Fruit fly (Drosophila melanogaster) whole organism, wandering third instar larva: ENCODE results near the gene CG43996.
A peak's percentile ranks its signal among the peaks of the same experiment; 100 is the strongest.

ENCODE experiments used
- Abd-B ChIP-seq: fragments of >200 bp; optimal IDR thresholded peaks from 2 replicates; lab custom pipeline; 2017; ENCODE audit warnings: missing biosample characterization, missing genetic modification characterization
- CG32264 ChIP-seq: fragments of 200-800 bp; sonication (Bioruptor generic); optimal IDR thresholded peaks from 2 replicates; lab custom pipeline; 2016; ENCODE audit warnings: missing biosample characterization, missing genetic modification characterization
- CrebA ChIP-seq: fragments of 200-800 bp; sonication (Bioruptor generic); optimal IDR thresholded peaks from 2 replicates; lab custom pipeline; 2016; ENCODE audit warnings: missing biosample characterization, mild to moderate bottlenecking, missing genetic modification characterization, borderline replicate concordance
- Dfd ChIP-seq: fragments of >200 bp; optimal IDR thresholded peaks from 2 replicates; lab custom pipeline; 2017; ENCODE audit warnings: missing biosample characterization, missing genetic modification characterization
- Dif ChIP-seq: fragments of 200-275, 200-300 bp; sonication (Bioruptor generic); optimal IDR thresholded peaks from 2 replicates; lab custom pipeline; 2018; ENCODE audit warnings: missing biosample characterization, missing genetic modification characterization; ENCODE audit not compliant: partially characterized antibody
- GATAd ChIP-seq: sonication (Bioruptor generic); optimal IDR thresholded peaks from 2 replicates; lab custom pipeline; 2016; ENCODE audit warnings: missing biosample characterization, missing genetic modification characterization
- Hnf4 ChIP-seq: fragments of 200-800 bp; sonication (Bioruptor generic); optimal IDR thresholded peaks from 2 replicates; lab custom pipeline; 2016; ENCODE audit warnings: missing biosample characterization, mild to moderate bottlenecking, missing genetic modification characterization
- Hr78 ChIP-seq: fragments of >200 bp; optimal IDR thresholded peaks from 2 replicates; lab custom pipeline; 2017; ENCODE audit warnings: missing biosample characterization, missing genetic modification characterization
- Mio ChIP-seq: sonication (Bioruptor generic); optimal IDR thresholded peaks from 2 replicates; lab custom pipeline; 2016; ENCODE audit warnings: missing biosample characterization, missing genetic modification characterization
- N ChIP-seq: fragments of >200 bp; optimal IDR thresholded peaks from 2 replicates; lab custom pipeline; 2018; ENCODE audit warnings: missing biosample characterization, missing external identifiers, missing genetic modification characterization
- OdsH ChIP-seq: fragments of 200-800 bp; sonication (Bioruptor generic); optimal IDR thresholded peaks from 2 replicates; lab custom pipeline; 2016; ENCODE audit warnings: missing biosample characterization, mild to moderate bottlenecking, missing genetic modification characterization
- Rel ChIP-seq, 2 experiments: fragments of 200-800 bp; sonication (Bioruptor generic) in 1 of 2; optimal IDR thresholded peaks; 2 replicates in 1 of 2; 3 replicates in 1 of 2; lab custom pipeline; 2016 to 2019; ENCODE audit warnings: mild to moderate bottlenecking in 2 of 2, missing biosample characterization in 2 of 2, missing genetic modification characterization in 2 of 2, moderate library complexity in 1 of 2
- Sp1 ChIP-seq: fragments of 200-800 bp; sonication (Bioruptor generic); optimal IDR thresholded peaks from 3 replicates; lab custom pipeline; 2019; ENCODE audit warnings: missing biosample characterization, mild to moderate bottlenecking, missing genetic modification characterization, moderate library complexity
- Vsx2 ChIP-seq: fragments of 200-300, 225-300 bp; sonication (Bioruptor generic); optimal IDR thresholded peaks from 2 replicates; lab custom pipeline; 2018; ENCODE audit warnings: missing biosample characterization, missing genetic modification characterization; ENCODE audit not compliant: partially characterized antibody
- br ChIP-seq: fragments of 200-800 bp; sonication (Bioruptor generic); optimal IDR thresholded peaks from 2 replicates; lab custom pipeline; 2016; ENCODE audit warnings: missing biosample characterization, missing genetic modification characterization
- dl ChIP-seq, 2 experiments: fragments of 175-275, 200-275 bp in 1 of 2; fragments of 200-275 bp in 1 of 2; sonication (Bioruptor generic); optimal IDR thresholded peaks; lab custom pipeline; 2018; ENCODE audit warnings: mild to moderate bottlenecking in 2 of 2, missing biosample characterization in 2 of 2, missing genetic modification characterization in 2 of 2, moderate library complexity in 2 of 2; ENCODE audit not compliant: partially characterized antibody in 2 of 2, insufficient read depth in 1 of 2
- dmrt93B ChIP-seq: fragments of 200-800 bp; sonication (Bioruptor generic); optimal IDR thresholded peaks from 2 replicates; lab custom pipeline; 2018; ENCODE audit warnings: missing biosample characterization, mild to moderate bottlenecking, missing genetic modification characterization
- foxo ChIP-seq, 2 experiments: fragments of 200-800 bp; sonication (Bioruptor generic); optimal IDR thresholded peaks; 2 replicates in 1 of 2; 3 replicates in 1 of 2; lab custom pipeline; 2016 to 2017; ENCODE audit warnings: missing biosample characterization in 2 of 2, missing genetic modification characterization in 2 of 2
- fru ChIP-seq: fragments of 200-800 bp; sonication (Bioruptor generic); optimal IDR thresholded peaks from 3 replicates; lab custom pipeline; 2016; ENCODE audit warnings: missing biosample characterization, mild to moderate bottlenecking, missing genetic modification characterization
- h ChIP-seq: fragments of 200-800 bp; sonication (Bioruptor generic); optimal IDR thresholded peaks from 3 replicates; lab custom pipeline; 2016; ENCODE audit warnings: missing biosample characterization, mild to moderate bottlenecking, missing genetic modification characterization
- jim ChIP-seq: fragments of 175-275, 200-325 bp; sonication (Bioruptor generic); optimal IDR thresholded peaks from 2 replicates; lab custom pipeline; 2016; ENCODE audit warnings: missing biosample characterization, mild to moderate bottlenecking, missing genetic modification characterization
- psq ChIP-seq: fragments of 200-800 bp; sonication (Bioruptor generic); optimal IDR thresholded peaks from 3 replicates; lab custom pipeline; 2017; ENCODE audit warnings: missing biosample characterization, mild to moderate bottlenecking, missing genetic modification characterization, moderate library complexity
- rgr ChIP-seq: fragments of 200-800 bp; sonication (Bioruptor generic); optimal IDR thresholded peaks from 3 replicates; lab custom pipeline; 2016; ENCODE audit warnings: missing biosample characterization, mild to moderate bottlenecking, missing genetic modification characterization
- sage ChIP-seq: fragments of 200-800 bp; sonication (Bioruptor generic); optimal IDR thresholded peaks from 2 replicates; lab custom pipeline; 2016; ENCODE audit warnings: missing biosample characterization, mild to moderate bottlenecking, missing genetic modification characterization
- tai ChIP-seq: sonication (Bioruptor generic); optimal IDR thresholded peaks from 2 replicates; lab custom pipeline; 2016; ENCODE audit warnings: missing biosample characterization, missing genetic modification characterization
- usp ChIP-seq: fragments of >200 bp; optimal IDR thresholded peaks from 2 replicates; lab custom pipeline; 2017; ENCODE audit warnings: missing biosample characterization, missing genetic modification characterization

CG43996 gene

dm6 chrX:17022004-17022403 is at the start of gene CG43996:
Gene CG43996, plus strand, starts transcription at chrX:17022304.
- no peak for TF ChIP-seq CrebA (GFP tag; lab: Kevin White, UChicago)
- no peak for TF ChIP-seq Hr78 (GFP tag; lab: Kevin White, UChicago)
- no peak for TF ChIP-seq Abd-B (GFP tag; lab: Kevin White, UChicago)
- TF ChIP-seq N = no peak
- no peak for TF ChIP-seq Sp1 (GFP tag; lab: Kevin White, UChicago)
- no peak for TF ChIP-seq jim (GFP tag; lab: Kevin White, UChicago)
- TF ChIP-seq, all 38 proteins: peak for 0

- no peak for TF ChIP-seq Sp1 (GFP tag; lab: Kevin White, UChicago)
- TF ChIP-seq foxo (GFP tag; optimal IDR thresholded peaks at IDR 0.05; lab: Kevin White, UChicago) = no peak
- no peak for TF ChIP-seq Hnf4
- no peak for TF ChIP-seq fru (GFP tag; lab: Kevin White, UChicago)
Observed at dm6 chrX:16986928-16987327, 35.2 kb upstream of the CG43996 start.

dm6 chrX:17021435-17021834 is 669 bp upstream of the CG43996 start:
- TF ChIP-seq sage (GFP tag; lab: Kevin White, UChicago) (no peak), Hr78 (GFP tag; lab: Kevin White, UChicago) (no peak), foxo (GFP tag; optimal IDR thresholded peaks at IDR 0.05; lab: Kevin White, UChicago) (no peak), GATAd (GFP tag; lab: Kevin White, UChicago) (no peak), h (GFP tag; lab: Kevin White, UChicago) (no peak), OdsH (GFP tag; lab: Kevin White, UChicago) (no peak), Mio (GFP tag; lab: Kevin White, UChicago) (no peak), usp (GFP tag; lab: Kevin White, UChicago) (no peak), dmrt93B (GFP tag; lab: Kevin White, UChicago) (no peak)

- TF ChIP-seq sage (GFP tag; lab: Kevin White, UChicago) (no peak), Abd-B (GFP tag; lab: Kevin White, UChicago) (no peak), dl (GFP tag; optimal IDR thresholded peaks at IDR 0.05; lab: Kevin White, UChicago; ENCODE audit: insufficient read depth in 1 of 2, partially characterized antibody in 2 of 2) (no peak), Rel (GFP tag; optimal IDR thresholded peaks at IDR 0.05; lab: Kevin White, UChicago) (no peak), Rel (tag; optimal IDR thresholded peaks at IDR 0.05; lab: Kevin White, UChicago) (no peak), Dif (GFP tag; lab: Kevin White, UChicago) (no peak), tai (GFP tag; lab: Kevin White, UChicago) (no peak), br (no peak), rgr (no peak), OdsH (GFP tag; lab: Kevin White, UChicago) (no peak)
- TF ChIP-seq, all 38 proteins: peak for 0
Observed at dm6 chrX:17023199-17023598, 1.1 kb downstream of the CG43996 start, which contains the start of gene CG43997. Gene CG43997, plus strand, starts transcription at chrX:17023499.

dm6 chrX:17047730-17048577 is 25.9 kb downstream of the CG43996 start:
- TF ChIP-seq Dfd (GFP tag; lab: Kevin White, UChicago) (peak; percentile 73), Vsx2 (GFP tag; lab: Kevin White, UChicago) (no peak)
- TF ChIP-seq, all 38 proteins: peak for 1

dm6 chrX:17066632-17067031 is 44.5 kb downstream of the CG43996 start, which contains the start of gene CG45002:
Gene CG45002, minus strand, starts transcription at chrX:17066732.
- no peak for TF ChIP-seq psq
- TF ChIP-seq, all 38 proteins: peak for 0

- TF ChIP-seq Hr78 (GFP tag; lab: Kevin White, UChicago) = no peak
- TF ChIP-seq CG32264 (GFP tag; lab: Kevin White, UChicago) = no peak
- TF ChIP-seq Sp1 (GFP tag; lab: Kevin White, UChicago) = no peak
- TF ChIP-seq Mio (GFP tag; lab: Kevin White, UChicago) = no peak
- TF ChIP-seq tai (GFP tag; lab: Kevin White, UChicago) = no peak
Observed at dm6 chrX:17068423-17068822, 46.3 kb downstream of the CG43996 start, which contains the start of gene CG43077. Gene CG43077, minus strand, starts transcription at chrX:17068523.
